Fruit fly (Drosophila melanogaster) S2 (cell line): ENCODE measurements around the gene mthl1.

Experiments used
- CG8478 ChIP-seq: fragments of >200 bp; optimal IDR thresholded peaks from 2 replicates; lab custom pipeline; 2018
- CTCF ChIP-seq, 2 experiments: fragments of >200 bp; optimal IDR thresholded peaks; 2 replicates each; lab custom pipeline; 2018

DNA sequence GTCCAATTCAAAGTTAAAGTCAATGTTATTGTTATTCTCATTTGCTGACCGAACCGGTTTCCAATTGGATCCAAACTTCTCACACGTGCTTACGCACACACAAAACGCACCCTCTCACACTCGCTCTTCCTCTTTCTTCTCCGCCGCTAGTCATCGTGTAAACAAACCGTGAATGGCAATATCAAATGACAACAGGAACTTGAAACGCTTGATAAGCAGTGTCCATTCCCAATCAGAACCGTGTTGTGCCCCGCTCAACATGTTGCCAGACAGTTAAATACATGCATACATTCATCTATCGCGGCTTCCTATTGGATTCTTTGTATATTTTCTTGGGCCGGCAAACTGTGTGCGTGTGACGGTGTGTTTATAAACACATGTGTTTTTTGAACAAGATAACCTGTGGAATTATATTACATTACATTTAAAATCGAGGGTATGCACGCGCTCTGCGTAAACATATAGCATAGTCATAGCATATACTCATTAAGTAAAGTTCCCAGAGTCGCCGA is 15.0 kb downstream of the mthl1 start:
- no peak for TF ChIP-seq CTCF (optimal IDR thresholded peaks at IDR 0.05; lab: Kevin White, UChicago)
- no peak for TF ChIP-seq CG8478
